Worm (Caenorhabditis elegans) whole organism, L1 larva: Measurements from ENCODE around the gene iscu-1.
A peak's percentile ranks its signal among the peaks of the same experiment; 100 is the strongest.

Experiments
- C04F5.9 ChIP-seq: sonication (generic microtip); optimal IDR thresholded peaks from 2 replicates; lab custom pipeline; 2016; ENCODE audit warnings: missing genetic modification characterization, missing compliant biosample characterization
- C34B4.2 ChIP-seq: sonication (generic microtip); optimal IDR thresholded peaks from 2 replicates; lab custom pipeline; 2017; ENCODE audit warnings: mild to moderate bottlenecking, missing genetic modification characterization, missing compliant biosample characterization
- F16B12.6 ChIP-seq: fragments of 150-350 bp; optimal IDR thresholded peaks from 2 replicates; lab custom pipeline; 2014; ENCODE audit warnings: missing biosample characterization, missing genetic modification characterization
- Y116A8C.19 ChIP-seq: sonication (generic microtip); optimal IDR thresholded peaks from 2 replicates; lab custom pipeline; 2016; ENCODE audit warnings: missing compliant biosample characterization, missing genetic modification characterization, borderline replicate concordance
- alr-1 ChIP-seq: fragments of 200-800 bp; sonication (Bioruptor generic); optimal IDR thresholded peaks from 2 replicates; lab custom pipeline; 2018; ENCODE audit warnings: borderline replicate concordance, mild to moderate bottlenecking, missing genetic modification characterization, missing compliant biosample characterization
- ama-1 ChIP-seq: fragments of 150-350 bp; optimal IDR thresholded peaks from 2 replicates; lab custom pipeline; 2014
- ceh-8 ChIP-seq: fragments of 200-800 bp; sonication (Bioruptor generic); optimal IDR thresholded peaks from 2 replicates; lab custom pipeline; 2018; ENCODE audit warnings: mild to moderate bottlenecking, missing genetic modification characterization, moderate library complexity, missing compliant biosample characterization
- ceh-82 ChIP-seq, 3 experiments: fragments of 150-350 bp in 1 of 3; sonication (generic microtip) in 2 of 3; optimal IDR thresholded peaks; 2 replicates each; lab custom pipeline; 2014 to 2017; ENCODE audit warnings: missing biosample characterization in 3 of 3, missing genetic modification characterization in 3 of 3
- ceh-88 ChIP-seq: fragments of 200-800 bp; sonication (Bioruptor generic); IDR thresholded peaks from 2 replicates; pipeline ENCODE4 v1.3.6; 2022; ENCODE audit warnings: missing genetic modification characterization, missing compliant biosample characterization
- ceh-90 ChIP-seq: sonication (generic microtip); optimal IDR thresholded peaks from 2 replicates; lab custom pipeline; 2016; ENCODE audit warnings: missing genetic modification characterization, missing compliant biosample characterization
- dpl-1 ChIP-seq, 3 experiments: fragments of 150-350 bp in 2 of 3; sonication (generic microtip) in 1 of 3; optimal IDR thresholded peaks; 2 replicates each; lab custom pipeline; 2014 to 2017; ENCODE audit warnings: missing biosample characterization in 3 of 3, missing genetic modification characterization in 3 of 3, missing genetic modification reagents in 3 of 3
- efl-1 ChIP-seq, 4 experiments: fragments of 150-350 bp; optimal IDR thresholded peaks in 3 of 4; peaks in 1 of 4; 1 replicate in 1 of 4; 2 replicates in 3 of 4; lab custom pipeline; 2014; ENCODE audit warnings: missing biosample characterization in 2 of 4, missing genetic modification characterization in 2 of 4, missing genetic modification reagents in 2 of 4
- egl-27 ChIP-seq, 2 experiments: fragments of 150-350 bp in 1 of 2; sonication (generic microtip); optimal IDR thresholded peaks; 3 replicates each; lab custom pipeline; 2017 to 2018; ENCODE audit warnings: missing biosample characterization in 2 of 2, missing genetic modification characterization in 2 of 2, missing genetic modification reagents in 2 of 2
- elt-2 ChIP-seq: sonication (generic microtip); optimal IDR thresholded peaks from 2 replicates; lab custom pipeline; 2016; ENCODE audit warnings: missing genetic modification characterization, mild to moderate bottlenecking, inconsistent platforms, missing compliant biosample characterization, missing genetic modification reagents
- fkh-4 ChIP-seq: sonication (generic microtip); optimal IDR thresholded peaks from 2 replicates; lab custom pipeline; 2016; ENCODE audit warnings: missing compliant biosample characterization, missing genetic modification characterization, borderline replicate concordance
- fkh-8 ChIP-seq: sonication (generic microtip); optimal IDR thresholded peaks from 2 replicates; lab custom pipeline; 2016; ENCODE audit warnings: mild to moderate bottlenecking, missing genetic modification characterization, missing compliant biosample characterization
- isw-1 ChIP-seq: fragments of 200-800 bp; sonication (Bioruptor generic); IDR thresholded peaks from 2 replicates; pipeline ENCODE4 v1.3.6; 2022; ENCODE audit warnings: missing genetic modification characterization, missing compliant biosample characterization
- jun-1 ChIP-seq: fragments of 150-350 bp; optimal IDR thresholded peaks from 2 replicates; lab custom pipeline; 2014; ENCODE audit warnings: missing biosample characterization, missing genetic modification reagents, missing genetic modification characterization
- lin-13 ChIP-seq: fragments of 150-350 bp; optimal IDR thresholded peaks from 2 replicates; lab custom pipeline; 2014; ENCODE audit warnings: missing biosample characterization, missing genetic modification reagents, missing genetic modification characterization
- lin-14 ChIP-seq: fragments of 200-800 bp; sonication (Bioruptor generic); optimal IDR thresholded peaks from 2 replicates; lab custom pipeline; 2018; ENCODE audit warnings: mild to moderate bottlenecking, missing genetic modification characterization, moderate library complexity, missing compliant biosample characterization
- lin-35 ChIP-seq, 2 experiments: fragments of 150-350 bp; optimal IDR thresholded peaks; 2 replicates each; lab custom pipeline; 2014; ENCODE audit warnings: missing biosample characterization in 2 of 2, missing genetic modification characterization in 2 of 2, missing genetic modification reagents in 2 of 2
- lin-39 ChIP-seq: fragments of 150-350 bp; optimal IDR thresholded peaks from 2 replicates; lab custom pipeline; 2014; ENCODE audit warnings: missing biosample characterization, missing genetic modification reagents, missing genetic modification characterization
- lsy-2 ChIP-seq, 2 experiments: fragments of 150-350 bp; optimal IDR thresholded peaks; 2 replicates each; lab custom pipeline; 2014; ENCODE audit warnings: missing biosample characterization in 2 of 2, missing genetic modification characterization in 2 of 2
- mab-9 ChIP-seq: fragments of 200-800 bp; sonication (Bioruptor generic); IDR thresholded peaks from 2 replicates; pipeline ENCODE4 v1.3.6; 2022; ENCODE audit warnings: missing genetic modification reagents, missing genetic modification characterization, missing compliant biosample characterization
- nhr-19 ChIP-seq: fragments of 200-800 bp; sonication (Bioruptor generic); conservative IDR thresholded peaks from 2 replicates; pipeline ENCODE4 v1.3.6; 2022; ENCODE audit warnings: missing genetic modification characterization, missing compliant biosample characterization
- nhr-20 ChIP-seq: sonication (generic microtip); optimal IDR thresholded peaks from 2 replicates; lab custom pipeline; 2016; ENCODE audit warnings: mild to moderate bottlenecking, missing genetic modification characterization, missing compliant biosample characterization
- nhr-237 ChIP-seq: fragments of 150-350 bp; optimal IDR thresholded peaks from 2 replicates; lab custom pipeline; 2014; ENCODE audit warnings: missing biosample characterization, missing genetic modification characterization
- nhr-76 ChIP-seq: sonication (generic microtip); optimal IDR thresholded peaks from 2 replicates; lab custom pipeline; 2017; ENCODE audit warnings: missing biosample characterization, missing genetic modification characterization
- nhr-85 ChIP-seq: sonication (generic microtip); peaks from one replicate; lab custom pipeline; 2016; ENCODE audit warnings: missing genetic modification characterization, inconsistent platforms, missing compliant biosample characterization
- nhr-90 ChIP-seq: sonication (generic microtip); optimal IDR thresholded peaks from 2 replicates; lab custom pipeline; 2016; ENCODE audit warnings: mild to moderate bottlenecking, missing genetic modification characterization, missing compliant biosample characterization; ENCODE audit not compliant: poor library complexity
- pqm-1 ChIP-seq: sonication (generic microtip); optimal IDR thresholded peaks from 3 replicates; lab custom pipeline; 2017; ENCODE audit warnings: missing biosample characterization, missing genetic modification characterization
- rnt-1 ChIP-seq: sonication (generic microtip); optimal IDR thresholded peaks from 2 replicates; lab custom pipeline; 2016; ENCODE audit warnings: mild to moderate bottlenecking, missing genetic modification characterization, moderate library complexity, missing compliant biosample characterization
- snpc-4 ChIP-seq: fragments of 150-350 bp; optimal IDR thresholded peaks from 2 replicates; lab custom pipeline; 2014; ENCODE audit warnings: missing biosample characterization, missing genetic modification characterization
- snu-23 ChIP-seq: sonication (generic microtip); optimal IDR thresholded peaks from 2 replicates; lab custom pipeline; 2016; ENCODE audit warnings: missing genetic modification characterization, missing compliant biosample characterization
- sox-4 ChIP-seq: sonication (generic microtip); optimal IDR thresholded peaks from 2 replicates; lab custom pipeline; 2016; ENCODE audit warnings: missing genetic modification characterization, missing compliant biosample characterization
- sptf-1 ChIP-seq: fragments of 150-350 bp; optimal IDR thresholded peaks from 2 replicates; lab custom pipeline; 2014; ENCODE audit warnings: missing biosample characterization, missing genetic modification characterization
- sup-37 ChIP-seq: fragments of 200-800 bp; sonication (Bioruptor generic); optimal IDR thresholded peaks from 2 replicates; lab custom pipeline; 2018; ENCODE audit warnings: mild to moderate bottlenecking, missing genetic modification characterization, missing compliant biosample characterization
- swsn-7 ChIP-seq: sonication (generic microtip); optimal IDR thresholded peaks from 2 replicates; lab custom pipeline; 2016; ENCODE audit warnings: missing genetic modification characterization, missing compliant biosample characterization
- tlp-1 ChIP-seq: fragments of 150-350 bp; optimal IDR thresholded peaks from 2 replicates; lab custom pipeline; 2014; ENCODE audit warnings: missing biosample characterization, missing genetic modification characterization
- unc-130 ChIP-seq: fragments of 150-350 bp; optimal IDR thresholded peaks from 2 replicates; lab custom pipeline; 2017; ENCODE audit warnings: missing biosample characterization, missing genetic modification characterization, inconsistent platforms
- unc-62 ChIP-seq: fragments of 150-350 bp; optimal IDR thresholded peaks from 2 replicates; lab custom pipeline; 2014; ENCODE audit warnings: missing biosample characterization, missing genetic modification reagents, missing genetic modification characterization
- unc-98 ChIP-seq: fragments of 200-800 bp; sonication (Bioruptor generic); IDR thresholded peaks from 2 replicates; pipeline ENCODE4 v1.3.6; 2022; ENCODE audit warnings: missing genetic modification characterization, missing compliant biosample characterization
- zip-4 ChIP-seq: fragments of 200-800 bp; sonication (Bioruptor generic); optimal IDR thresholded peaks from 2 replicates; lab custom pipeline; 2018; ENCODE audit warnings: mild to moderate bottlenecking, missing genetic modification characterization, moderate library complexity, missing compliant biosample characterization
- ztf-11 ChIP-seq, 2 experiments: sonication (generic microtip); optimal IDR thresholded peaks; 2 replicates each; lab custom pipeline; 2016 to 2017; ENCODE audit warnings: missing genetic modification characterization in 2 of 2, missing biosample characterization in 1 of 2, missing compliant biosample characterization in 1 of 2

Gene iscu-1

DNA sequence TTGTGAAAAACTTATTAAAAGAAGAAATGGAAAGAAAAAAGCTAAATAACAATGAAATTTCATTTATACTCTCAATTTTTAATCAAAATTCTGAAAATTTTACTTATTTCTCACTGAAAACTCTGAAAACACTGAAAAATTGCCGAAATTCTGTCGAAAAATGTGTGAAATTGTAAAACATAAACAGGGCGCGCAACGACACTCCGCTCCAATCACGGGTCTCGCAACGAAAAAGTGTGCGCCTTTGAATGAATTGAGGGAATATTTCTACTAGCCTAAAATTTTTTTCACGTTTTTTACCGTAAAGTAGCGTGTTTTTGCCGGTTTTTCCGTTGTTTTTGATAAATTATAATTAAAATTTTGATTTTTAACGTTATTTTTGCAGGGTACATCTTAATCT is 6.3 kb upstream of the iscu-1 start, which contains the start of gene rpl-18 (continued):
- peak; percentile 88 to 94 for TF ChIP-seq lsy-2 (tag; optimal IDR thresholded peaks at IDR 0.05; lab: Kevin White, UChicago)
- peak; percentile 39 to 86 (median 64) for TF ChIP-seq ceh-82 (tag; optimal IDR thresholded peaks at IDR 0.05; lab: Kevin White, UChicago)
- no peak for TF ChIP-seq ceh-8 (GFP tag; lab: Kevin White, UChicago)
- TF ChIP-seq Y116A8C.19 (tag; lab: Kevin White, UChicago): no peak
- TF ChIP-seq efl-1 (optimal IDR thresholded peaks at IDR 0.05; lab: Kevin White, UChicago): peak; percentile 81 to 85
- peak; percentile 77 to 96 for TF ChIP-seq efl-1 (GFP tag; optimal IDR thresholded peaks at IDR 0.05 in 1 of 2; lab: Kevin White, UChicago)
- TF ChIP-seq sup-37 (GFP tag; lab: Kevin White, UChicago): no peak
- no peak for TF ChIP-seq alr-1 (tag; lab: Kevin White, UChicago)
- peak; percentile 6 for TF ChIP-seq elt-2 (tag; lab: Kevin White, UChicago)
- peak; percentile 72 for TF ChIP-seq nhr-85 (tag; lab: Kevin White, UChicago)
- peak; percentile 91 for TF ChIP-seq unc-130
- TF ChIP-seq snpc-4 (tag; lab: Kevin White, UChicago): peak; percentile 42
- TF ChIP-seq C04F5.9 (tag; lab: Kevin White, UChicago): no peak
- TF ChIP-seq mab-9 (GFP tag; lab: Robert Waterston, UW): no peak
- peak; percentile 65 for TF ChIP-seq isw-1

ce11 chrIV:13778710-13779109 is 5.1 kb upstream of the iscu-1 start, which contains the start of gene gly-10:
gly-10 (plus strand) TSS chrIV:13779096.
- TF ChIP-seq lsy-2 (tag; optimal IDR thresholded peaks at IDR 0.05; lab: Kevin White, UChicago) (peak in 1 of 2 experiments; percentile 36), nhr-20 (tag; lab: Kevin White, UChicago) (no peak), mab-9 (GFP tag; lab: Robert Waterston, UW) (no peak), swsn-7 (no peak), dpl-1 (GFP tag; optimal IDR thresholded peaks at IDR 0.05; lab: Kevin White, UChicago) (no peak), lin-39 (tag; lab: Kevin White, UChicago) (no peak), ama-1 (lab: Kevin White, UChicago) (no peak), nhr-85 (tag; lab: Kevin White, UChicago) (peak; percentile 64)
- TF ChIP-seq, all 84 proteins: peak for 2

ce11 chrIV:13782319-13782718 is 1.4 kb upstream of the iscu-1 start:
- TF ChIP-seq fkh-8 (tag; lab: Kevin White, UChicago) (no peak), jun-1 (no peak), sptf-1 (tag; lab: Kevin White, UChicago) (no peak), nhr-85 (tag; lab: Kevin White, UChicago) (no peak), ama-1 (lab: Kevin White, UChicago) (no peak), ceh-90 (tag; lab: Kevin White, UChicago) (no peak), unc-62 (no peak), ztf-11 (tag; optimal IDR thresholded peaks at IDR 0.05; lab: Kevin White, UChicago) (no peak), nhr-19 (GFP tag; lab: Robert Waterston, UW) (no peak), nhr-76 (tag; lab: Kevin White, UChicago) (no peak), sox-4 (tag; lab: Kevin White, UChicago) (no peak), fkh-4 (no peak), mab-9 (GFP tag; lab: Robert Waterston, UW) (no peak), unc-98 (GFP tag; lab: Robert Waterston, UW) (no peak), nhr-237 (tag; lab: Kevin White, UChicago) (no peak), snu-23 (GFP tag; lab: Kevin White, UChicago) (no peak), C34B4.2 (no peak), lin-39 (tag; lab: Kevin White, UChicago) (no peak), lsy-2 (tag; optimal IDR thresholded peaks at IDR 0.05; lab: Kevin White, UChicago) (no peak), alr-1 (tag; lab: Kevin White, UChicago) (no peak)

ce11 chrIV:13784774-13785173 is 1.0 kb downstream of the iscu-1 start:
- TF ChIP-seq ama-1 (lab: Kevin White, UChicago): no peak
- TF ChIP-seq F16B12.6 (tag; lab: Kevin White, UChicago): no peak
- no peak for TF ChIP-seq egl-27 (tag; optimal IDR thresholded peaks at IDR 0.05; lab: Kevin White, UChicago)
- no peak for TF ChIP-seq lin-14 (GFP tag; lab: Kevin White, UChicago)
- no peak for TF ChIP-seq isw-1
- TF ChIP-seq zip-4 (GFP tag; lab: Kevin White, UChicago): no peak
- no peak for TF ChIP-seq tlp-1 (tag; lab: Kevin White, UChicago)
- TF ChIP-seq nhr-237 (tag; lab: Kevin White, UChicago): no peak
- peak; percentile 9 for TF ChIP-seq nhr-90 (tag; lab: Kevin White, UChicago)
- no peak for TF ChIP-seq swsn-7
- TF ChIP-seq pqm-1 (tag; lab: Kevin White, UChicago): no peak
- TF ChIP-seq C34B4.2: no peak
- TF ChIP-seq lin-13 (GFP tag; lab: Kevin White, UChicago): no peak
- TF ChIP-seq ceh-8 (GFP tag; lab: Kevin White, UChicago): no peak
- no peak for TF ChIP-seq rnt-1 (tag; lab: Kevin White, UChicago)
- TF ChIP-seq lin-35 (GFP tag; optimal IDR thresholded peaks at IDR 0.05; lab: Kevin White, UChicago): peak in 1 of 2 experiments; percentile 1
- no peak for TF ChIP-seq Y116A8C.19 (tag; lab: Kevin White, UChicago)
- no peak for TF ChIP-seq unc-98 (GFP tag; lab: Robert Waterston, UW)
- peak; percentile 10 for TF ChIP-seq elt-2 (tag; lab: Kevin White, UChicago)
- TF ChIP-seq alr-1 (tag; lab: Kevin White, UChicago): no peak
- TF ChIP-seq ztf-11 (tag; optimal IDR thresholded peaks at IDR 0.05; lab: Kevin White, UChicago): no peak
- no peak for TF ChIP-seq ceh-88 (GFP tag; lab: Robert Waterston, UW)
